Worm (Caenorhabditis elegans) whole organism, early embryonic: Measurements from ENCODE around the gene C42C1.3.

ENCODE experiments used
- B0310.2 ChIP-seq: sonication (generic microtip); optimal IDR thresholded peaks from 2 replicates; lab custom pipeline; 2016; ENCODE audit warnings: mild to moderate bottlenecking, missing genetic modification characterization, missing compliant biosample characterization
- ama-1 ChIP-seq: fragments of 150-350 bp; optimal IDR thresholded peaks from 2 replicates; lab custom pipeline; 2014
- flt-1 ChIP-seq: fragments of 200-800 bp; sonication (Bioruptor generic); IDR thresholded peaks from 2 replicates; pipeline ENCODE4 v1.3.6; 2022; ENCODE audit warnings: missing genetic modification characterization, missing compliant biosample characterization
- hmg-4 ChIP-seq: fragments of 200-800 bp; sonication (Bioruptor generic); optimal IDR thresholded peaks from 2 replicates; lab custom pipeline; 2018; ENCODE audit warnings: mild to moderate bottlenecking, missing genetic modification characterization, missing compliant biosample characterization
- hnd-1 ChIP-seq: sonication (generic microtip); optimal IDR thresholded peaks from 2 replicates; lab custom pipeline; 2016; ENCODE audit warnings: missing genetic modification characterization, missing compliant biosample characterization
- scrt-1 ChIP-seq: fragments of 200-800 bp; sonication (Bioruptor generic); IDR thresholded peaks from 2 replicates; pipeline ENCODE4 v1.3.6; 2022; ENCODE audit warnings: missing genetic modification characterization, missing compliant biosample characterization
- sea-1 ChIP-seq: fragments of 200-800 bp; sonication (Bioruptor generic); conservative IDR thresholded peaks from 2 replicates; pipeline ENCODE4 v1.3.6; 2022; ENCODE audit warnings: missing genetic modification characterization, missing compliant biosample characterization
- tra-4 ChIP-seq: sonication (generic microtip); optimal IDR thresholded peaks from 2 replicates; lab custom pipeline; 2017; ENCODE audit warnings: missing genetic modification characterization, missing compliant biosample characterization

DNA sequence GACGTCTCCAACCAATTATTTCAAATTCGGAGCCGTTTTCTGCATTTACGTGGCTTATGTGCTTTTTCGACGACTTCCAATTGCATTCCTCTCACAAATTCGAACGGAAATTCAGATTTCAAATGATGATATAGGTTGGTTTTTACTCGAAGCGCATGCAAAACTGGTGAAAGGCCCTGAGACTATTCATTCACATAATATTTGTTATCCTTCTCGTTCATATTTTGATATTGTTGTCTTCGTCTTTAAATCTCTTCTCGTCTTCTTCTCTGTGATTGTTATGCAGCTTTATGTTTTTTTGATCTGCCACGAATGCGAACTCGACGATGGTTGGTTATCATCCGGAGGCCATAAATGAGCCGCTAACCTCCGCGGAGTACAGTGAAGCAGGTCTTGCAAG lies 12.6 kb upstream of the C42C1.3 start, which contains the start of gene hpo-12:
- no peak for TF ChIP-seq B0310.2 (tag; lab: Kevin White, UChicago)
- no peak for TF ChIP-seq hnd-1 (tag; lab: Kevin White, UChicago)
- TF ChIP-seq hmg-4 = no peak
- no peak for TF ChIP-seq scrt-1 (GFP tag; lab: Robert Waterston, UW)
- no peak for TF ChIP-seq sea-1
- no peak for TF ChIP-seq ama-1 (lab: Kevin White, UChicago)
- TF ChIP-seq flt-1 (GFP tag; lab: Robert Waterston, UW) = no peak
- no peak for TF ChIP-seq tra-4 (tag; lab: Kevin White, UChicago)
